Fruit fly (Drosophila melanogaster): ENCODE data around the gene mew.

The mew gene

DNA sequence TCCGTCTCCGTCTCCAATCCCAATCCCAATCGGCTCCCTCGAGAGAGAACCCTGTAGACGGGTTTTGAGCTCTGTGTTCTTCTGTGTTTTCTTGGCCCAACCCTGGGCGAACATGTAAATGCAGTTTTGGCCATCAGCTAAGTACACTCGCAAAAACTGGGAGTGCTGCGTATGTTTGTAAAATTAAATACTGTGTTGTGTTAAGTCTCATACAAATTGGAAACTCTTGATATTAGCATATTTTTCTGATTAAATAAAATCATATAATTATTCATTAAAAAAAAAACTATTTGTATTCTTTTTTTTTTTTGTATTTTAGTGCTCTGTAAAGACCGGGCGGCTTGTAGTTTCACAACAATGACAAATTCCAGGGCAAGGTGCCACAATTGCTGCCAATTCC lies 12.5 kb downstream of the mew start:
- TF ChIP-seq lbe (GFP tag; optimal IDR thresholded peaks at IDR 0.05) = peak; percentile 33
- peak; percentile 61 for TF ChIP-seq nom (GFP tag; optimal IDR thresholded peaks at IDR 0.05)
- peak in 1 of 2 experiments; percentile 59 for TF ChIP-seq bsh (GFP tag; optimal IDR thresholded peaks at IDR 0.05)
- no peak for TF ChIP-seq CoRest (tag; optimal IDR thresholded peaks at IDR 0.05)
- TF ChIP-seq CG1832 (GFP tag; optimal IDR thresholded peaks at IDR 0.05) = no peak

dm6 chrX:13244462-13244861 lies 13.8 kb downstream of the mew start:
- TF ChIP-seq dysf (GFP tag; IDR thresholded peaks at IDR 0.05) (peak; percentile 6; the same call in 1 of the 3 replicates), CG4404 (GFP tag; IDR thresholded peaks at IDR 0.05) (no peak), Awh (GFP tag; IDR thresholded peaks at IDR 0.05) (0 out of 2 replicates have a peak, but pooled peaks have one; percentile 22), H2.0 (GFP tag; IDR thresholded peaks at IDR 0.05) (0 out of 2 replicates have a peak, but pooled peaks have one; percentile 25), bsh (GFP tag; optimal IDR thresholded peaks at IDR 0.05) (peak; percentile 11 to 38), Fer1 (GFP tag; optimal IDR thresholded peaks at IDR 0.05) (no peak), CG1603 (tag; optimal IDR thresholded peaks at IDR 0.05) (peak; percentile 49), NFAT (GFP tag; IDR thresholded peaks at IDR 0.05) (no peak), Sox102F (GFP tag; optimal IDR thresholded peaks at IDR 0.05) (peak; percentile 62), dmrt99B (tag; optimal IDR thresholded peaks at IDR 0.05) (peak; percentile 56), CG17361 (GFP tag; IDR thresholded peaks at IDR 0.05) (0 out of 3 replicates have a peak, but pooled peaks have one; percentile 20), Drgx (GFP tag; IDR thresholded peaks at IDR 0.05) (peak; percentile 60; the same call in 1 of the 2 replicates), sr (GFP tag; IDR thresholded peaks at IDR 0.05) (0 out of 3 replicates have a peak, but pooled peaks have one; percentile 23), z (GFP tag; IDR thresholded peaks at IDR 0.05) (no peak), HLH3B (GFP tag; IDR thresholded peaks at IDR 0.05) (peak; percentile 49; the same call in 1 of the 2 replicates), pan (optimal IDR thresholded peaks at IDR 0.05) (no peak), pan (GFP tag; optimal IDR thresholded peaks at IDR 0.05 in 1 of 2, IDR thresholded peaks at IDR 0.05 in 1 of 2) (peak in 1 of 2 experiments; percentile 25), prd (optimal IDR thresholded peaks at IDR 0.05) (no peak), prd (GFP tag; IDR thresholded peaks at IDR 0.05) (peak; percentile 8; the same call in 1 of the 3 replicates), CG13775 (GFP tag; optimal IDR thresholded peaks at IDR 0.05) (no peak), CG14667 (GFP tag; IDR thresholded peaks at IDR 0.05) (peak; percentile 18; the same call in 1 of the 2 replicates), fd96Cb (tag; optimal IDR thresholded peaks at IDR 0.05) (peak; percentile 19), CG15479 (GFP tag; optimal IDR thresholded peaks at IDR 0.05) (no peak), row (GFP tag; IDR thresholded peaks at IDR 0.05) (peak; percentile 37; the same call in 1 of the 3 replicates), CG11504 (tag; optimal IDR thresholded peaks at IDR 0.05) (peak; percentile 39), twi (tag; optimal IDR thresholded peaks at IDR 0.05) (no peak), Oli (tag; optimal IDR thresholded peaks at IDR 0.05) (peak; percentile 21), sisA (GFP tag; IDR thresholded peaks at IDR 0.05) (peak; percentile 54; the same call in 1 of the 2 replicates), CG6689 (GFP tag; IDR thresholded peaks at IDR 0.05) (peak; percentile 31; the same call in 1 of the 2 replicates), CG10267 (tag; optimal IDR thresholded peaks at IDR 0.05) (no peak), CG12391 (tag; optimal IDR thresholded peaks at IDR 0.05) (peak; percentile 15), Hr51 (GFP tag; optimal IDR thresholded peaks at IDR 0.05) (peak in 1 of 2 experiments; percentile 56), CrebB (tag; optimal IDR thresholded peaks at IDR 0.05) (no peak), ro (GFP tag; IDR thresholded peaks at IDR 0.05) (no peak), CG10366 (GFP tag; IDR thresholded peaks at IDR 0.05) (peak; percentile 15; the same call in 1 of the 2 replicates), CG2712 (tag; optimal IDR thresholded peaks at IDR 0.05) (peak; percentile 20), ci (GFP tag; IDR thresholded peaks at IDR 0.05) (peak; percentile 47; the same call in 1 of the 3 replicates), CG32772 (GFP tag; IDR thresholded peaks at IDR 0.05) (peak; percentile 7; the same call in 1 of the 2 replicates), zfh1 (GFP tag; IDR thresholded peaks at IDR 0.05) (peak; percentile 41; the same call in 1 of the 3 replicates), GATAe (GFP tag; conservative IDR thresholded peaks at IDR 0.05) (no peak), CG17359 (tag; optimal IDR thresholded peaks at IDR 0.05) (peak; percentile 43), Ptx1 (GFP tag; IDR thresholded peaks at IDR 0.05) (peak; percentile 35; the same call in 1 of the 2 replicates), stc (GFP tag; IDR thresholded peaks at IDR 0.05) (peak; percentile 42; the same call in 1 of the 2 replicates), gem (tag; optimal IDR thresholded peaks at IDR 0.05) (peak; percentile 42)
